Fruit fly (Drosophila melanogaster): Measurements from ENCODE around the gene Gmap.

dm6 chrX:15549055-15549454 lies 62.3 kb downstream of the Gmap start:
- TF ChIP-seq CG8319 (GFP tag; optimal IDR thresholded peaks at IDR 0.05), result peak; percentile 50
- TF ChIP-seq salr (GFP tag; optimal IDR thresholded peaks at IDR 0.05), result peak in 1 of 2 experiments; percentile 37
- peak; percentile 60 for TF ChIP-seq achi (GFP tag; optimal IDR thresholded peaks at IDR 0.05)
- peak; percentile 26 for TF ChIP-seq Sox15 (GFP tag; optimal IDR thresholded peaks at IDR 0.05)
- TF ChIP-seq Lpt (GFP tag; optimal IDR thresholded peaks at IDR 0.05), result peak; percentile 41
- TF ChIP-seq vri (GFP tag; optimal IDR thresholded peaks at IDR 0.05), result peak; percentile 14
- TF ChIP-seq CG6854 (GFP tag; optimal IDR thresholded peaks at IDR 0.05), result no peak
- peak; percentile 29 for TF ChIP-seq CG8632 (GFP tag; optimal IDR thresholded peaks at IDR 0.05)
- peak; percentile 83 for TF ChIP-seq eg (GFP tag; IDR thresholded peaks at IDR 0.05)
- peak; percentile 72 for TF ChIP-seq CG4318 (GFP tag; optimal IDR thresholded peaks at IDR 0.05)
- peak; percentile 41 for TF ChIP-seq CG6792 (GFP tag; optimal IDR thresholded peaks at IDR 0.05)
- peak; percentile 30 for TF ChIP-seq CG3032 (tag; optimal IDR thresholded peaks at IDR 0.05)
